Fruit fly (Drosophila melanogaster): Measurements from ENCODE around the gene alpha-Est2.

alpha-Est2 gene

DNA sequence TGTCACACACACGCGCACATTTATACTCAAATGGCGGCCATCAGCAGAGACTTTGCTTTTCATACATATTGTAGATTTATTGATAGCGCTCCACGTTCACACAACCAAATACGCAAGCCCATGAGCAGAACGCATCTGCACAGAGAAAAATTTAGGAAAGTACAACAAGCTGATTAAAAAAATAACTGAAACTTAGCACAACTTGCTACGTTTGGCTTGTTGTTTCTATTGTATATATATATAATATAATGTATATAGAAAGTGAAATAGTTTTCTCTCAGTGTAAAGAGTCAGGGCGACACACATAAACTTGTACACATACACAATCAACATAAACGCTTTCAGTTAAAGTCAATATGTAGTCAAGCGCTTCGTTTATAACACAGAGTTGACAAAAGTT is 49.6 kb downstream of the alpha-Est2 start (continued):
- TF ChIP-seq CG10321 (GFP tag; IDR thresholded peaks at IDR 0.05) (no peak), CG10431 (GFP tag; optimal IDR thresholded peaks at IDR 0.05) (no peak), Neu2 (GFP tag; optimal IDR thresholded peaks at IDR 0.05; ENCODE audit: borderline replicate concordance) (no peak), lbe (GFP tag; optimal IDR thresholded peaks at IDR 0.05) (no peak), Atf6 (GFP tag; IDR thresholded peaks at IDR 0.05) (no peak), seq (GFP tag; IDR thresholded peaks at IDR 0.05) (no peak), Dll (GFP tag; IDR thresholded peaks at IDR 0.05; ENCODE audit: partially characterized antibody) (no peak), Camta (GFP tag; optimal IDR thresholded peaks at IDR 0.05) (no peak), her (GFP tag; optimal IDR thresholded peaks at IDR 0.05) (no peak), dimm (GFP tag; IDR thresholded peaks at IDR 0.05) (no peak), Blimp-1 (GFP tag; optimal IDR thresholded peaks at IDR 0.05) (peak; percentile 46), CG9817 (tag; optimal IDR thresholded peaks at IDR 0.05) (peak; percentile 45), eyg (GFP tag; optimal IDR thresholded peaks at IDR 0.05) (no peak), stwl (tag; optimal IDR thresholded peaks at IDR 0.05) (no peak), CG3995 (GFP tag; optimal IDR thresholded peaks at IDR 0.05) (no peak), CG42726 (GFP tag; IDR thresholded peaks at IDR 0.05; ENCODE audit: partially characterized antibody) (no peak), lmd (GFP tag; IDR thresholded peaks at IDR 0.05) (0 out of 2 replicates have a peak, but pooled peaks have one; percentile 21), gfzf (GFP tag; optimal IDR thresholded peaks at IDR 0.05) (no peak), ATbp (GFP tag; optimal IDR thresholded peaks at IDR 0.05) (peak; percentile 11), insv (GFP tag; optimal IDR thresholded peaks at IDR 0.05) (no peak), Spps (tag; optimal IDR thresholded peaks at IDR 0.05) (no peak), CG6654 (GFP tag; optimal IDR thresholded peaks at IDR 0.05) (no peak), CG10979 (tag; optimal IDR thresholded peaks at IDR 0.05) (no peak), CG1647 (GFP tag; optimal IDR thresholded peaks at IDR 0.05) (no peak), CG17829 (tag; optimal IDR thresholded peaks at IDR 0.05) (no peak), CG2712 (tag; optimal IDR thresholded peaks at IDR 0.05) (no peak), Xbp1 (GFP tag; optimal IDR thresholded peaks at IDR 0.05) (peak; percentile 30), CG10462 (GFP tag; optimal IDR thresholded peaks at IDR 0.05) (no peak), sr (GFP tag; IDR thresholded peaks at IDR 0.05) (no peak), CG12744 (GFP tag; optimal IDR thresholded peaks at IDR 0.05) (no peak), Tbp (GFP tag; optimal IDR thresholded peaks at IDR 0.05) (no peak), Lhr (GFP tag; optimal IDR thresholded peaks at IDR 0.05) (no peak), chm (GFP tag; IDR thresholded peaks at IDR 0.05) (no peak), YL-1 (GFP tag; optimal IDR thresholded peaks at IDR 0.05) (no peak), Hsf (GFP tag; optimal IDR thresholded peaks at IDR 0.05) (no peak), CG12659 (GFP tag; optimal IDR thresholded peaks at IDR 0.05) (peak; percentile 20), kni (GFP tag; optimal IDR thresholded peaks at IDR 0.05) (no peak), CG12299 (tag; optimal IDR thresholded peaks at IDR 0.05) (no peak), H15 (GFP tag; IDR thresholded peaks at IDR 0.05) (peak; percentile 22; the same call in 1 of the 3 replicates), Oaz (GFP tag; IDR thresholded peaks at IDR 0.05) (no peak), sob (GFP tag; IDR thresholded peaks at IDR 0.05) (peak; percentile 32; the same call in 1 of the 2 replicates), tgo (GFP tag; IDR thresholded peaks at IDR 0.05) (no peak; the same call in 2 of the 3 replicates), cato (GFP tag; optimal IDR thresholded peaks at IDR 0.05; ENCODE audit: borderline replicate concordance) (no peak), Atf-2 (GFP tag; optimal IDR thresholded peaks at IDR 0.05) (no peak), trem (tag; optimal IDR thresholded peaks at IDR 0.05) (no peak), CG7556 (GFP tag; optimal IDR thresholded peaks at IDR 0.05) (peak; percentile 41), chif (GFP tag; optimal IDR thresholded peaks at IDR 0.05) (no peak), ewg (GFP tag; optimal IDR thresholded peaks at IDR 0.05) (peak; percentile 4), Meics (GFP tag; optimal IDR thresholded peaks at IDR 0.05) (peak; percentile 18), sisA (GFP tag; IDR thresholded peaks at IDR 0.05) (0 out of 2 replicates have a peak, but pooled peaks have one; percentile 25), Fer1 (GFP tag; optimal IDR thresholded peaks at IDR 0.05) (peak; percentile 47)

All from whole organism, embryonic.